Fruit fly (Drosophila melanogaster) whole organism, embryonic: Measurements from ENCODE around the gene lectin-21Ca.

Experiments used
- B-H2 ChIP-seq: fragments of 200-800 bp; sonication (Bioruptor generic); optimal IDR thresholded peaks from 2 replicates; lab custom pipeline; 2018; ENCODE audit warnings: missing biosample characterization, mild to moderate bottlenecking, missing genetic modification characterization
- CG10209 ChIP-seq: fragments of 200-800 bp; sonication (Bioruptor generic); optimal IDR thresholded peaks from 3 replicates; lab custom pipeline; 2017; ENCODE audit warnings: missing biosample characterization, mild to moderate bottlenecking, missing genetic modification characterization, missing genetic modification reagents
- CG10267 ChIP-seq: fragments of 200-800 bp; sonication (Bioruptor generic); optimal IDR thresholded peaks from 2 replicates; lab custom pipeline; 2018; ENCODE audit warnings: missing biosample characterization, mild to moderate bottlenecking, missing genetic modification characterization, moderate library complexity
- CG10959 ChIP-seq: fragments of 200-800 bp; sonication (Bioruptor generic); IDR thresholded peaks from 2 replicates; pipeline ENCODE4 v1.3.6; 2022; ENCODE audit warnings: missing biosample characterization, missing genetic modification characterization
- CG11085 ChIP-seq: fragments of 200-800 bp; sonication (Bioruptor generic); IDR thresholded peaks from 2 replicates; pipeline ENCODE4 v1.3.6; 2022; ENCODE audit warnings: missing biosample characterization, missing genetic modification characterization
- CG11560 ChIP-seq: fragments of 200-800 bp; sonication (Bioruptor generic); IDR thresholded peaks from 3 replicates; pipeline ENCODE4 v1.3.6; 2022; ENCODE audit warnings: missing biosample characterization, missing genetic modification characterization
- CG12942 ChIP-seq: fragments of 200-800 bp; sonication (Bioruptor generic); optimal IDR thresholded peaks from 3 replicates; lab custom pipeline; 2016; ENCODE audit warnings: missing biosample characterization, missing genetic modification characterization
- CG13894 ChIP-seq: fragments of 200-800 bp; sonication (Bioruptor generic); optimal IDR thresholded peaks from 3 replicates; lab custom pipeline; 2018; ENCODE audit warnings: missing biosample characterization, mild to moderate bottlenecking, missing genetic modification characterization, moderate library complexity
- CG1603 ChIP-seq: fragments of 200-800 bp; sonication (Bioruptor generic); optimal IDR thresholded peaks from 2 replicates; lab custom pipeline; 2019; ENCODE audit warnings: missing biosample characterization, mild to moderate bottlenecking, missing genetic modification characterization, moderate library complexity
- CG16779 ChIP-seq: fragments of 200-800 bp; sonication (Bioruptor generic); IDR thresholded peaks from 2 replicates; pipeline ENCODE4 v1.3.6; 2022; ENCODE audit warnings: missing biosample characterization, missing genetic modification characterization
- CG17328 ChIP-seq: fragments of 200-800 bp; sonication (Bioruptor generic); IDR thresholded peaks from 2 replicates; pipeline ENCODE4 v1.3.6; 2022; ENCODE audit warnings: missing biosample characterization, missing genetic modification characterization
- CG17385 ChIP-seq: fragments of 200-800 bp; sonication (Bioruptor generic); optimal IDR thresholded peaks from 3 replicates; lab custom pipeline; 2018; ENCODE audit warnings: missing biosample characterization, mild to moderate bottlenecking, missing genetic modification characterization
- CG17568 ChIP-seq: fragments of 200-800 bp; sonication (Bioruptor generic); optimal IDR thresholded peaks from 2 replicates; lab custom pipeline; 2018; ENCODE audit warnings: missing biosample characterization, mild to moderate bottlenecking, missing genetic modification characterization, moderate library complexity
- CG2199 ChIP-seq: fragments of 200-800 bp; sonication (Bioruptor generic); IDR thresholded peaks from 3 replicates; pipeline ENCODE4 v1.3.6; 2022; ENCODE audit warnings: missing biosample characterization, missing genetic modification characterization
- CG31441 ChIP-seq: fragments of 200-800 bp; sonication (Bioruptor generic); IDR thresholded peaks from 2 replicates; pipeline ENCODE4 v1.3.6; 2022; ENCODE audit warnings: missing biosample characterization, missing genetic modification characterization
- CG43689 ChIP-seq: fragments of 200-800 bp; sonication (Bioruptor generic); IDR thresholded peaks from 2 replicates; pipeline ENCODE4 v1.3.6; 2022; ENCODE audit warnings: missing biosample characterization, missing genetic modification characterization
- CG8478 ChIP-seq: fragments of >200 bp; optimal IDR thresholded peaks from 2 replicates; lab custom pipeline; 2018
- CG8924 ChIP-seq: fragments of 200-800 bp; optimal IDR thresholded peaks from 3 replicates; lab custom pipeline; 2019; ENCODE audit warnings: missing biosample characterization, mild to moderate bottlenecking, missing genetic modification characterization, moderate library complexity
- CrebB ChIP-seq: fragments of 200-800 bp; sonication (Bioruptor generic); optimal IDR thresholded peaks from 3 replicates; lab custom pipeline; 2018; ENCODE audit warnings: missing biosample characterization, mild to moderate bottlenecking, missing genetic modification characterization
- D ChIP-seq, 2 experiments: fragments of 200-800 bp in 1 of 2; fragments of >200 bp in 1 of 2; sonication (Bioruptor generic) in 1 of 2; optimal IDR thresholded peaks; 2 replicates in 1 of 2; 3 replicates in 1 of 2; lab custom pipeline; 2017; ENCODE audit warnings: mild to moderate bottlenecking in 1 of 2, missing biosample characterization in 1 of 2, missing genetic modification characterization in 1 of 2, missing genetic modification reagents in 1 of 2
- D19A ChIP-seq: fragments of 200-800 bp; optimal IDR thresholded peaks from 3 replicates; lab custom pipeline; 2019; ENCODE audit warnings: missing biosample characterization, mild to moderate bottlenecking, missing genetic modification characterization, moderate library complexity
- Drgx ChIP-seq: fragments of 200-800 bp; sonication (Bioruptor generic); IDR thresholded peaks from 2 replicates; pipeline ENCODE4 v1.3.6; 2022; ENCODE audit warnings: missing biosample characterization, missing genetic modification characterization
- Ets65A ChIP-seq: fragments of 200-800 bp; sonication (Bioruptor generic); peaks from one replicate; lab custom pipeline; 2016; ENCODE audit warnings: missing biosample characterization, missing genetic modification characterization
- H15 ChIP-seq: fragments of 200-800 bp; sonication (Bioruptor generic); IDR thresholded peaks from 3 replicates; pipeline ENCODE4 v1.3.6; 2022; ENCODE audit warnings: missing biosample characterization, missing genetic modification characterization
- H2.0 ChIP-seq: fragments of 200-800 bp; sonication (Bioruptor generic); IDR thresholded peaks from 2 replicates; pipeline ENCODE4 v1.3.6; 2022; ENCODE audit warnings: missing biosample characterization, missing genetic modification characterization
- HLH3B ChIP-seq: fragments of 200-800 bp; sonication (Bioruptor generic); IDR thresholded peaks from 2 replicates; pipeline ENCODE4 v1.3.6; 2022; ENCODE audit warnings: missing biosample characterization, missing genetic modification characterization
- Lpt ChIP-seq: fragments of >200 bp; optimal IDR thresholded peaks from 2 replicates; lab custom pipeline; 2018; ENCODE audit warnings: missing biosample characterization, missing genetic modification characterization
- Med ChIP-seq: fragments of 200-800 bp; sonication (Bioruptor generic); peaks from one replicate; lab custom pipeline; 2016; ENCODE audit warnings: missing biosample characterization, missing genetic modification characterization, mild to moderate bottlenecking, inconsistent platforms, moderate library complexity
- Mes4 ChIP-seq: fragments of 200-800 bp; sonication (Bioruptor generic); optimal IDR thresholded peaks from 2 replicates; lab custom pipeline; 2016; ENCODE audit warnings: missing biosample characterization, missing genetic modification characterization
- Nf-YC ChIP-seq: fragments of 200-800 bp; optimal IDR thresholded peaks from 3 replicates; lab custom pipeline; 2019; ENCODE audit warnings: missing biosample characterization, mild to moderate bottlenecking, missing genetic modification characterization, moderate library complexity
- Ptx1 ChIP-seq: fragments of 200-800 bp; sonication (Bioruptor generic); IDR thresholded peaks from 2 replicates; pipeline ENCODE4 v1.3.6; 2022; ENCODE audit warnings: missing biosample characterization, missing genetic modification characterization
- Sox102F ChIP-seq: fragments of 200-800 bp; sonication (Bioruptor generic); optimal IDR thresholded peaks from 2 replicates; lab custom pipeline; 2018; ENCODE audit warnings: missing biosample characterization, mild to moderate bottlenecking, missing genetic modification characterization, moderate library complexity
- Xrp1 ChIP-seq: fragments of 200-800 bp; sonication (Bioruptor generic); IDR thresholded peaks from 2 replicates; pipeline ENCODE4 v1.3.6; 2022; ENCODE audit warnings: missing biosample characterization, missing genetic modification characterization
- chif ChIP-seq, 2 experiments: fragments of 200-800 bp; sonication (Bioruptor generic); optimal IDR thresholded peaks; 3 replicates each; lab custom pipeline; 2016; ENCODE audit warnings: missing biosample characterization in 2 of 2, missing genetic modification characterization in 2 of 2
- ci ChIP-seq: fragments of 200-800 bp; sonication (Bioruptor generic); IDR thresholded peaks from 3 replicates; pipeline ENCODE4 v1.3.6; 2022; ENCODE audit warnings: missing biosample characterization, missing genetic modification characterization
- danr ChIP-seq: fragments of 200-800 bp; sonication (Bioruptor generic); IDR thresholded peaks from 2 replicates; pipeline ENCODE4 v1.3.6; 2022; ENCODE audit warnings: missing biosample characterization, missing genetic modification characterization
- fru ChIP-seq: fragments of >200 bp; optimal IDR thresholded peaks from 2 replicates; lab custom pipeline; 2017
- gsb-n ChIP-seq: fragments of 200-800 bp; sonication (Bioruptor generic); optimal IDR thresholded peaks from 3 replicates; lab custom pipeline; 2018; ENCODE audit warnings: missing biosample characterization, mild to moderate bottlenecking, missing genetic modification characterization
- ken ChIP-seq: fragments of 200-800 bp; sonication (Bioruptor generic); IDR thresholded peaks from 3 replicates; pipeline ENCODE4 v1.3.6; 2022; ENCODE audit warnings: missing biosample characterization, missing genetic modification characterization
- nerfin-1 ChIP-seq: fragments of 200-800 bp; sonication (Bioruptor generic); optimal IDR thresholded peaks from 3 replicates; lab custom pipeline; 2019; ENCODE audit warnings: missing biosample characterization, mild to moderate bottlenecking, missing genetic modification characterization, moderate library complexity
- nom ChIP-seq: fragments of 200-800 bp; sonication (Bioruptor generic); optimal IDR thresholded peaks from 2 replicates; lab custom pipeline; 2017; ENCODE audit warnings: missing biosample characterization, missing genetic modification characterization, mild to moderate bottlenecking, moderate library complexity, missing genetic modification reagents
- org-1 ChIP-seq: fragments of 200-800 bp; sonication (Bioruptor generic); optimal IDR thresholded peaks from 2 replicates; lab custom pipeline; 2017; ENCODE audit warnings: missing biosample characterization, missing genetic modification characterization
- p53 ChIP-seq: fragments of 200-800 bp; sonication (Bioruptor generic); optimal IDR thresholded peaks from 2 replicates; lab custom pipeline; 2016; ENCODE audit warnings: missing biosample characterization, missing genetic modification characterization
- prd ChIP-seq, 3 experiments: fragments of >200 bp in 2 of 3; fragments of 200-800 bp in 1 of 3; sonication (Bioruptor generic) in 1 of 3; optimal IDR thresholded peaks in 2 of 3; IDR thresholded peaks in 1 of 3; 2 replicates in 2 of 3; 3 replicates in 1 of 3; pipeline versions ENCODE4 v1.3.6 to Lab custom; 2017 to 2022; ENCODE audit warnings: missing biosample characterization in 1 of 3, missing genetic modification characterization in 1 of 3
- row ChIP-seq: fragments of 200-800 bp; sonication (Bioruptor generic); IDR thresholded peaks from 3 replicates; pipeline ENCODE4 v1.3.6; 2022; ENCODE audit warnings: missing biosample characterization, missing genetic modification characterization
- sens ChIP-seq: fragments of 200-800 bp; sonication (Bioruptor generic); peaks from one replicate; lab custom pipeline; 2016; ENCODE audit warnings: missing biosample characterization, missing genetic modification characterization
- sisA ChIP-seq: fragments of 200-800 bp; sonication (Bioruptor generic); IDR thresholded peaks from 2 replicates; pipeline ENCODE4 v1.3.6; 2022; ENCODE audit warnings: missing biosample characterization, missing genetic modification characterization
- trem ChIP-seq: fragments of 200-800 bp; optimal IDR thresholded peaks from 3 replicates; lab custom pipeline; 2019; ENCODE audit warnings: missing biosample characterization, mild to moderate bottlenecking, missing genetic modification characterization, moderate library complexity
- ttk ChIP-seq: fragments of 200-800 bp; sonication (Bioruptor generic); IDR thresholded peaks from 2 replicates; pipeline ENCODE4 v2.1.2; 2022; ENCODE audit warnings: missing biosample characterization, missing genetic modification characterization

lectin-21Ca gene

dm6 chr2L:602439-602879 lies 22.0 kb upstream of the lectin-21Ca start, which contains the start of gene CG13689 (continued):
- TF ChIP-seq ttk (GFP tag; lab: Robert Waterston, UW), result peak; percentile 47; the same call in 1 of the 2 replicates
- TF ChIP-seq gsb-n, result peak; percentile 38
- TF ChIP-seq nom (GFP tag; lab: Kevin White, UChicago), result no peak
- TF ChIP-seq org-1 (GFP tag; lab: Kevin White, UChicago), result no peak
- no peak for TF ChIP-seq nerfin-1 (tag; lab: Kevin White, UChicago)
- no peak for TF ChIP-seq CG13894 (tag; lab: Kevin White, UChicago)
- TF ChIP-seq CG11560 (tag; lab: Robert Waterston, UW), result 0 out of 3 replicates have a peak, but pooled peaks have one; percentile 11
- TF ChIP-seq CG12942 (GFP tag; lab: Kevin White, UChicago), result peak; percentile 0
- peak; percentile 74 for TF ChIP-seq Sox102F (GFP tag; lab: Kevin White, UChicago)
- no peak for TF ChIP-seq CG43689
- TF ChIP-seq CG31441 (GFP tag; lab: Robert Waterston, UW), result peak; percentile 53
- TF ChIP-seq D19A (tag; lab: Kevin White, UChicago), result peak; percentile 4
- TF ChIP-seq row (GFP tag; lab: Robert Waterston, UW), result peak; percentile 24; the same call in 2 of the 3 replicates
- TF ChIP-seq trem (tag; lab: Kevin White, UChicago), result peak; percentile 85
- TF ChIP-seq danr (GFP tag; lab: Robert Waterston, UW), result no peak
- TF ChIP-seq HLH3B (GFP tag; lab: Robert Waterston, UW), result no peak; the same call in 1 of the 2 replicates
- peak; percentile 90 for TF ChIP-seq CG10267 (tag; lab: Kevin White, UChicago)
- TF ChIP-seq H2.0 (GFP tag; lab: Robert Waterston, UW), result 0 out of 2 replicates have a peak, but pooled peaks have one; percentile 42
- TF ChIP-seq D (optimal IDR thresholded peaks at IDR 0.05; lab: Kevin White, UChicago), result no peak
- TF ChIP-seq D (GFP tag; optimal IDR thresholded peaks at IDR 0.05; lab: Kevin White, UChicago), result no peak
- TF ChIP-seq CrebB (tag; lab: Kevin White, UChicago), result no peak
- no peak for TF ChIP-seq Lpt
- TF ChIP-seq ken (GFP tag; lab: Robert Waterston, UW), result no peak
- no peak for TF ChIP-seq p53 (GFP tag; lab: Kevin White, UChicago)
- peak; percentile 42 for TF ChIP-seq CG10209 (GFP tag; lab: Kevin White, UChicago)
- TF ChIP-seq CG17568 (GFP tag; lab: Kevin White, UChicago), result no peak
- no peak for TF ChIP-seq Nf-YC
- peak; percentile 21; the same call in 1 of the 2 replicates for TF ChIP-seq CG11085
- TF ChIP-seq fru (lab: Kevin White, UChicago), result no peak
- no peak for TF ChIP-seq CG8478 (lab: Kevin White, UChicago)
- TF ChIP-seq CG16779 (GFP tag; lab: Robert Waterston, UW), result no peak
- no peak for TF ChIP-seq B-H2
- TF ChIP-seq CG2199 (GFP tag; lab: Robert Waterston, UW), result peak; percentile 69; the same call in 1 of the 3 replicates
- no peak for TF ChIP-seq CG17385 (GFP tag; lab: Kevin White, UChicago)
- TF ChIP-seq, all 482 proteins: peak for 205

DNA sequence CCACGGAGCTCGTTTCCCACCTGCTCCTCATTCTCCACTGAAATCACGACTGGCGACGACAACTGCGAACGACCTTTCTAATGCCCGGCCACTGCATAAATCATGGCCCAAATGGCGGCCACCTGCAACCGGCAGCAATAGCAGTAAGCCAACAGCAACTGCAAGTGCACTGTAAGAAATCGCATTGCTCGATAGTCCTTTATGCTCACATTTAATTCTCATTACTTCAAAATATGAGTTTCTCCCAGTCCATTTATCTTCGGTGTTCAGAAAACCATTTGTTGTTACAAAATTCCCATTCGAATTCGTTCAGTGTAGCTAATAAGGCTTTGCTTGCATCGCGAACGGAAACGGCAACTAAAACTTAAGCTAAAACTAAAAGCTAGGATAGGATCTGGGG lies 20.4 kb upstream of the lectin-21Ca start:
- peak; percentile 72 for TF ChIP-seq sens (GFP tag; lab: Kevin White, UChicago)
- peak; percentile 60 for TF ChIP-seq Med (GFP tag; lab: Kevin White, UChicago)
- TF ChIP-seq CG17328, result no peak
- TF ChIP-seq Drgx (GFP tag; lab: Robert Waterston, UW), result peak; percentile 87
- TF ChIP-seq prd (optimal IDR thresholded peaks at IDR 0.05; lab: Kevin White, UChicago), result no peak
- peak; percentile 30; the same call in 1 of the 3 replicates for TF ChIP-seq prd (GFP tag; IDR thresholded peaks at IDR 0.05; lab: Robert Waterston, UW)
- TF ChIP-seq H15 (GFP tag; lab: Robert Waterston, UW), result 0 out of 3 replicates have a peak, but pooled peaks have one; percentile 35
- TF ChIP-seq Nf-YC, result no peak
- TF ChIP-seq chif (GFP tag; optimal IDR thresholded peaks at IDR 0.05; lab: Kevin White, UChicago), result no peak
- no peak for TF ChIP-seq CG8924 (tag; lab: Kevin White, UChicago)
- 0 out of 2 replicates have a peak, but pooled peaks have one; percentile 14 for TF ChIP-seq CG10959 (GFP tag; lab: Robert Waterston, UW)
- TF ChIP-seq CG1603 (tag; lab: Kevin White, UChicago), result peak; percentile 30
- 0 out of 3 replicates have a peak, but pooled peaks have one; percentile 29 for TF ChIP-seq ci
- TF ChIP-seq Ets65A (GFP tag; lab: Kevin White, UChicago), result peak; percentile 92
- no peak for TF ChIP-seq Mes4 (GFP tag; lab: Kevin White, UChicago)
- 0 out of 2 replicates have a peak, but pooled peaks have one; percentile 12 for TF ChIP-seq HLH3B (GFP tag; lab: Robert Waterston, UW)
- TF ChIP-seq Ptx1 (GFP tag; lab: Robert Waterston, UW), result 0 out of 2 replicates have a peak, but pooled peaks have one; percentile 16
- TF ChIP-seq Xrp1 (GFP tag; lab: Robert Waterston, UW), result peak; percentile 40; the same call in 1 of the 2 replicates
- TF ChIP-seq sisA (GFP tag; lab: Robert Waterston, UW), result 0 out of 2 replicates have a peak, but pooled peaks have one; percentile 23
- TF ChIP-seq, all 482 proteins: peak for 13
